Fruit fly (Drosophila melanogaster): ENCODE data around the gene hb.
A peak's percentile ranks its signal among the peaks of the same experiment; 100 is the strongest.

hb gene

DNA sequence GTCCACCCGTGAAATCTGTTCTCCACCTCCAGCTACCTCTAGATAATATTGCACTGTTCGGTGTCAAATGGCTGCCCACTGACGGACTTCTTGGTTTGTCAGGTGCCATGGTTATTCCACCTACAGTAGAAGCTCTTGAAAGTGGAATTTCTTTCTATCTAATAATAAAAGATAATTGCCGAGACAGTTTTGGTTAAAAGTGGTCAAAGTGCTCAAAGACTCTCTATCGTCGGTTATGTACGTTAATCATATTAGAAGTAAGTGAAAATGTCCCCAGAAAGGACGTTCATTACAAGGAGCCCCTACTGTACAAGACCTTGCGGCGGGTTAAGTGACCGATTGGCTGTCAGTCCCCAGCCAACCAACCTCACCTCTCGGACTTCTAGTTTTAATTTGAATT, 46.6 kb upstream of the hb start (continued):
- TF ChIP-seq CG16815 (GFP tag; optimal IDR thresholded peaks at IDR 0.05): peak; percentile 43
- peak; percentile 7 for TF ChIP-seq CG8924 (tag; optimal IDR thresholded peaks at IDR 0.05)
- no peak for TF ChIP-seq maf-S (GFP tag; optimal IDR thresholded peaks at IDR 0.05)
- no peak for TF ChIP-seq zf30C (GFP tag; optimal IDR thresholded peaks at IDR 0.05)
- peak; percentile 39 for TF ChIP-seq CG4424 (GFP tag; optimal IDR thresholded peaks at IDR 0.05)
- TF ChIP-seq Oli (tag; optimal IDR thresholded peaks at IDR 0.05): peak; percentile 62
- TF ChIP-seq Doc3 (GFP tag; IDR thresholded peaks at IDR 0.05; ENCODE audit: partially characterized antibody): no peak
- peak; percentile 14 for TF ChIP-seq odd (GFP tag; optimal IDR thresholded peaks at IDR 0.05)
- TF ChIP-seq CG9727 (GFP tag; optimal IDR thresholded peaks at IDR 0.05): no peak
- TF ChIP-seq CG8281 (tag; optimal IDR thresholded peaks at IDR 0.05): no peak
- peak; percentile 42; the same call in 1 of the 3 replicates for TF ChIP-seq so (GFP tag; IDR thresholded peaks at IDR 0.05)
- no peak for TF ChIP-seq CG5953 (GFP tag; IDR thresholded peaks at IDR 0.05)
- no peak for TF ChIP-seq vnd (GFP tag; IDR thresholded peaks at IDR 0.05; ENCODE audit: partially characterized antibody)
- TF ChIP-seq ap (GFP tag; IDR thresholded peaks at IDR 0.05): no peak
- no peak for TF ChIP-seq Scr (GFP tag; IDR thresholded peaks at IDR 0.05; ENCODE audit: partially characterized antibody)
- TF ChIP-seq CG7556 (GFP tag; optimal IDR thresholded peaks at IDR 0.05): peak; percentile 51
- no peak for TF ChIP-seq CG3163 (GFP tag; optimal IDR thresholded peaks at IDR 0.05)
- no peak for TF ChIP-seq mirr (GFP tag; optimal IDR thresholded peaks at IDR 0.05)
- no peak for TF ChIP-seq da (GFP tag; optimal IDR thresholded peaks at IDR 0.05)
- TF ChIP-seq zen2 (GFP tag; IDR thresholded peaks at IDR 0.05; ENCODE audit: partially characterized antibody): no peak
- no peak for TF ChIP-seq CG34224 (GFP tag; IDR thresholded peaks at IDR 0.05; ENCODE audit: partially characterized antibody)
- no peak for TF ChIP-seq h (optimal IDR thresholded peaks at IDR 0.05)
- no peak for TF ChIP-seq CG12071 (GFP tag; optimal IDR thresholded peaks at IDR 0.05)
- TF ChIP-seq chinmo (GFP tag; IDR thresholded peaks at IDR 0.05; ENCODE audit: partially characterized antibody): 0 out of 4 replicates have a peak, but pooled peaks have one; percentile 17
- peak; percentile 58 for TF ChIP-seq Antp (GFP tag; optimal IDR thresholded peaks at IDR 0.05)
- TF ChIP-seq CG3065 (GFP tag; optimal IDR thresholded peaks at IDR 0.05): no peak
- no peak for TF ChIP-seq Ets97D (GFP tag; optimal IDR thresholded peaks at IDR 0.05)
- TF ChIP-seq CG7987 (GFP tag; optimal IDR thresholded peaks at IDR 0.05): no peak
- TF ChIP-seq HHEX (GFP tag; optimal IDR thresholded peaks at IDR 0.05): peak; percentile 10
- TF ChIP-seq sima (GFP tag; optimal IDR thresholded peaks at IDR 0.05): no peak
- no peak for TF ChIP-seq CG33213 (GFP tag; optimal IDR thresholded peaks at IDR 0.05)
- TF ChIP-seq NC2α (GFP tag; optimal IDR thresholded peaks at IDR 0.05): no peak
- peak; percentile 35 for TF ChIP-seq Meics (GFP tag; optimal IDR thresholded peaks at IDR 0.05)
- TF ChIP-seq CG14014 (GFP tag; IDR thresholded peaks at IDR 0.05): no peak; the same call in 1 of the 2 replicates
- TF ChIP-seq CG10565 (GFP tag; optimal IDR thresholded peaks at IDR 0.05): no peak
- TF ChIP-seq ewg (GFP tag; optimal IDR thresholded peaks at IDR 0.05): no peak
- no peak for TF ChIP-seq eyg (GFP tag; optimal IDR thresholded peaks at IDR 0.05)
- TF ChIP-seq zen (tag; optimal IDR thresholded peaks at IDR 0.05): no peak
- no peak for TF ChIP-seq Deaf1 (tag; optimal IDR thresholded peaks at IDR 0.05)
- no peak for TF ChIP-seq CG12744 (GFP tag; optimal IDR thresholded peaks at IDR 0.05)
- TF ChIP-seq CG11504 (tag; optimal IDR thresholded peaks at IDR 0.05): no peak
- no peak for TF ChIP-seq hbn (GFP tag; IDR thresholded peaks at IDR 0.05; ENCODE audit: partially characterized antibody)
- TF ChIP-seq fd64A (GFP tag; optimal IDR thresholded peaks at IDR 0.05): no peak
- TF ChIP-seq Nf-YB (GFP tag; optimal IDR thresholded peaks at IDR 0.05): no peak
- peak; percentile 10 for TF ChIP-seq CG9437 (GFP tag; optimal IDR thresholded peaks at IDR 0.05)
- peak; percentile 74 for TF ChIP-seq dysf (GFP tag; IDR thresholded peaks at IDR 0.05)
- TF ChIP-seq fd3F (GFP tag; optimal IDR thresholded peaks at IDR 0.05): peak; percentile 29
- peak; percentile 11 for TF ChIP-seq CG3281 (GFP tag; optimal IDR thresholded peaks at IDR 0.05)
- no peak for TF ChIP-seq Dek (tag; optimal IDR thresholded peaks at IDR 0.05)
- TF ChIP-seq Atf-2 (GFP tag; optimal IDR thresholded peaks at IDR 0.05): peak; percentile 29
- TF ChIP-seq CG14441 (GFP tag; IDR thresholded peaks at IDR 0.05): peak; percentile 52

Measured in whole organism, embryonic.